Worm (Caenorhabditis elegans) whole organism, young adult: ENCODE results near the gene spe-43.

Experiments
- F33H1.4 ChIP-seq: fragments of 200-800 bp; sonication (Bioruptor generic); IDR thresholded peaks from 2 replicates; pipeline ENCODE4 v1.3.6; 2022; ENCODE audit warnings: missing genetic modification reagents, missing genetic modification characterization, missing compliant biosample characterization
- F57C9.4 ChIP-seq: sonication (generic microtip); optimal IDR thresholded peaks from 2 replicates; lab custom pipeline; 2017; ENCODE audit warnings: mild to moderate bottlenecking, missing genetic modification characterization, missing compliant biosample characterization
- T26A5.8 ChIP-seq: sonication (generic microtip); optimal IDR thresholded peaks from 2 replicates; lab custom pipeline; 2016; ENCODE audit warnings: missing genetic modification characterization, missing compliant biosample characterization
- unc-62 ChIP-seq: fragments of 150-350 bp; optimal IDR thresholded peaks from 2 replicates; lab custom pipeline; 2014; ENCODE audit warnings: missing biosample characterization, missing genetic modification reagents, missing genetic modification characterization

DNA sequence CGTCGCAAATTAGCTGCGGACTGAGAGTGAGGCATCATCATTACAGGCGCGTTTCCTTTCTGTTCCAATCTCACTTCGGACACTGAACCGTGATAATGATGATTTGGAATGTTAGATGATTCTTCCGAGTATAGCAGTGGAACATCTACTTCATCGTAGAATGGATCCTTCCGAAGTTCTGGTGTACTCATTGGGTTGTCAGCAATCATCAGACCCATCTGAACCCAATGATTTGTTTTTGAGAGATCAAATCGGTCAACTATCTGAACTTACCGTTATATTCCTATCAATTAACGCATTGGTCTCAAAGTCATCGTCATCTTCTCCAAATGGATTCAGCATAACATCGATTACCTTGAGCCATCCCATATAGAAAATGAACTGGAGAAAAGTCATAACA is 33.7 kb downstream of the spe-43 start:
- no peak for TF ChIP-seq F57C9.4
- TF ChIP-seq unc-62 (GFP tag; lab: Kevin White, UChicago) = no peak
- no peak for TF ChIP-seq F33H1.4 (GFP tag; lab: Robert Waterston, UW)
- TF ChIP-seq T26A5.8 (tag; lab: Kevin White, UChicago) = no peak
